Fruit fly (Drosophila melanogaster) whole organism, embryonic: ENCODE measurements around the gene alphaKap4.

ENCODE experiments used
- Aef1 ChIP-seq: fragments of 200-800 bp; sonication (Bioruptor generic); IDR thresholded peaks from 3 replicates; pipeline ENCODE4 v1.3.6; 2022; ENCODE audit warnings: missing biosample characterization, missing genetic modification characterization
- CG15011 ChIP-seq: fragments of 200-800 bp; sonication (Bioruptor generic); optimal IDR thresholded peaks from 3 replicates; lab custom pipeline; 2018; ENCODE audit warnings: missing biosample characterization, mild to moderate bottlenecking, missing genetic modification characterization
- CG17359 ChIP-seq: fragments of 200-800 bp; sonication (Bioruptor generic); optimal IDR thresholded peaks from 3 replicates; lab custom pipeline; 2018; ENCODE audit warnings: missing biosample characterization, mild to moderate bottlenecking, missing genetic modification characterization, moderate library complexity
- CG8944 ChIP-seq: fragments of 200-800 bp; sonication (Bioruptor generic); optimal IDR thresholded peaks from 3 replicates; lab custom pipeline; 2016; ENCODE audit warnings: missing biosample characterization, missing genetic modification characterization
- CkIIα-i1 ChIP-seq: fragments of 200-800 bp; sonication (Bioruptor generic); IDR thresholded peaks from 2 replicates; pipeline ENCODE4 v1.3.6; 2022; ENCODE audit warnings: missing biosample characterization, missing genetic modification characterization
- Dad ChIP-seq: fragments of 200-800 bp; sonication (Bioruptor generic); optimal IDR thresholded peaks from 3 replicates; lab custom pipeline; 2016; ENCODE audit warnings: missing biosample characterization, missing genetic modification characterization
- ems ChIP-seq: fragments of 200-800 bp; sonication (Bioruptor generic); optimal IDR thresholded peaks from 3 replicates; lab custom pipeline; 2016; ENCODE audit warnings: missing biosample characterization, missing genetic modification characterization
- fu2 ChIP-seq: fragments of 200-800 bp; sonication (Bioruptor generic); optimal IDR thresholded peaks from 2 replicates; lab custom pipeline; 2016; ENCODE audit warnings: missing biosample characterization, missing genetic modification characterization
- vnd ChIP-seq: fragments of 200-800 bp; sonication (Bioruptor generic); IDR thresholded peaks from 3 replicates; pipeline ENCODE4 v1.3.6; 2022; ENCODE audit warnings: missing biosample characterization, missing genetic modification characterization; ENCODE audit not compliant: partially characterized antibody

DNA sequence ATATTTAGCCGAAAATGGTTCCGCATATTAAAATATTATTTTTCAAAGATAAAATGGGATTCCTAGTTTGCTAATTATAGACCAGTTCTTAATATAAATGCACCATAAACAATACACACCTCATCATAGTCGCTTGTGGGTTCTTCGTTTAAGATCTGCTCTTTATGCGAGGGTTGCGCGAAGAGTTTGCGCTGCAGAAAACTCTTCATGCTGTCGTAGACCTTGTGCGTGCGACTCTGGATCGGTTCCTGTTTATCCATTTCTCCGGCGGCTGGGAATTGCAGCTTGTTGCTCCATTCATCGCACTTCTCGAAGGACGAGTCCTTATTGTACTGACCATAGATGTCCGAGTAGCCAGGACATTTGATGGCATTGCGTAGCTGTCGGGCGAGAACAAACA lies 42.1 kb downstream of the alphaKap4 start:
- TF ChIP-seq vnd (GFP tag; lab: Robert Waterston, UW): no peak
- TF ChIP-seq CG8944 (GFP tag; lab: Kevin White, UChicago): no peak
- TF ChIP-seq fu2 (GFP tag; lab: Kevin White, UChicago): no peak
- no peak for TF ChIP-seq Dad (GFP tag; lab: Kevin White, UChicago)
- TF ChIP-seq CG17359 (tag; lab: Kevin White, UChicago): no peak
- TF ChIP-seq CG15011 (GFP tag; lab: Kevin White, UChicago): no peak
- TF ChIP-seq Aef1 (GFP tag; lab: Robert Waterston, UW): no peak
- TF ChIP-seq ems (GFP tag; lab: Kevin White, UChicago): no peak
- TF ChIP-seq CkIIα-i1: no peak
